Fruit fly (Drosophila melanogaster): ENCODE measurements around the gene CG44422.

Gene CG44422

dm6 chrX:11338047-11338747 lies 35.6 kb upstream of the CG44422 start (continued):
- TF ChIP-seq CG2712 (tag; optimal IDR thresholded peaks at IDR 0.05) (peak; percentile 74), Fer1 (GFP tag; optimal IDR thresholded peaks at IDR 0.05) (peak; percentile 70), CG10979 (tag; optimal IDR thresholded peaks at IDR 0.05) (peak; percentile 84), Trl (optimal IDR thresholded peaks at IDR 0.05) (no peak), Trl (GFP tag; optimal IDR thresholded peaks at IDR 0.05) (peak; percentile 71), Myb (GFP tag; optimal IDR thresholded peaks at IDR 0.05) (peak; percentile 39), CkIIα-i1 (GFP tag; IDR thresholded peaks at IDR 0.05) (no peak), CG15269 (tag; optimal IDR thresholded peaks at IDR 0.05) (peak; percentile 86), dati (GFP tag; IDR thresholded peaks at IDR 0.05) (no peak), knrl (GFP tag; IDR thresholded peaks at IDR 0.05; ENCODE audit: partially characterized antibody) (no peak), kah (GFP tag; optimal IDR thresholded peaks at IDR 0.05) (peak; percentile 13), CG5245 (GFP tag; optimal IDR thresholded peaks at IDR 0.05) (peak; percentile 50), CG1647 (GFP tag; optimal IDR thresholded peaks at IDR 0.05) (peak; percentile 8), PHDP (tag; optimal IDR thresholded peaks at IDR 0.05) (peak; percentile 70), Dek (tag; optimal IDR thresholded peaks at IDR 0.05) (peak; percentile 63), Kr (GFP tag; optimal IDR thresholded peaks at IDR 0.05) (peak; percentile 71), CG9817 (tag; optimal IDR thresholded peaks at IDR 0.05) (peak; percentile 57), Ssrp (tag; optimal IDR thresholded peaks at IDR 0.05) (peak; percentile 73), zfh1 (GFP tag; IDR thresholded peaks at IDR 0.05) (peak; percentile 14; the same call in 1 of the 3 replicates), H2.0 (GFP tag; IDR thresholded peaks at IDR 0.05) (0 out of 2 replicates have a peak, but pooled peaks have one; percentile 12), Deaf1 (tag; optimal IDR thresholded peaks at IDR 0.05) (no peak), Hsf (GFP tag; optimal IDR thresholded peaks at IDR 0.05) (peak; percentile 73), CG8924 (tag; optimal IDR thresholded peaks at IDR 0.05) (peak; percentile 69), CG17802 (tag; optimal IDR thresholded peaks at IDR 0.05) (peak; percentile 26), fu2 (GFP tag; optimal IDR thresholded peaks at IDR 0.05) (peak; percentile 63), CG4328 (GFP tag; optimal IDR thresholded peaks at IDR 0.05) (peak; percentile 65), Bdp1 (GFP tag; optimal IDR thresholded peaks at IDR 0.05) (peak; percentile 44), da (GFP tag; optimal IDR thresholded peaks at IDR 0.05) (no peak), lbe (GFP tag; optimal IDR thresholded peaks at IDR 0.05) (no peak), Ets65A (GFP tag) (peak; percentile 89), CG6791 (GFP tag; IDR thresholded peaks at IDR 0.05; ENCODE audit: partially characterized antibody) (no peak), Spps (tag; optimal IDR thresholded peaks at IDR 0.05) (no peak), CG11696 (GFP tag; IDR thresholded peaks at IDR 0.05) (no peak), CG15011 (GFP tag; optimal IDR thresholded peaks at IDR 0.05) (no peak), CG12236 (GFP tag; optimal IDR thresholded peaks at IDR 0.05) (peak; percentile 26), cwo (GFP tag; optimal IDR thresholded peaks at IDR 0.05) (peak; percentile 64), C15 (GFP tag; IDR thresholded peaks at IDR 0.05) (no peak), fd64A (GFP tag; optimal IDR thresholded peaks at IDR 0.05) (no peak), CG34376 (GFP tag; optimal IDR thresholded peaks at IDR 0.05) (peak; percentile 17), CG8388 (GFP tag; optimal IDR thresholded peaks at IDR 0.05) (peak; percentile 72), shn (GFP tag; optimal IDR thresholded peaks at IDR 0.05) (peak; percentile 53), insv (GFP tag; optimal IDR thresholded peaks at IDR 0.05) (no peak), cad (GFP tag; optimal IDR thresholded peaks at IDR 0.05) (no peak), fru (optimal IDR thresholded peaks at IDR 0.05) (no peak), CG12744 (GFP tag; optimal IDR thresholded peaks at IDR 0.05) (peak; percentile 23), zf30C (GFP tag; optimal IDR thresholded peaks at IDR 0.05) (peak; percentile 52), CG11398 (GFP tag; optimal IDR thresholded peaks at IDR 0.05) (peak; percentile 50), chn (GFP tag; optimal IDR thresholded peaks at IDR 0.05) (peak; percentile 65), bbx (GFP tag; IDR thresholded peaks at IDR 0.05; ENCODE audit: partially characterized antibody) (no peak), zen2 (GFP tag; IDR thresholded peaks at IDR 0.05; ENCODE audit: partially characterized antibody) (no peak)
